Fruit fly (Drosophila melanogaster): ENCODE measurements around the gene CG3091.

dm6 chrX:2203766-2204165 lies 50.2 kb downstream of the CG3091 start, which contains the start of gene FarO:
- TF ChIP-seq Hr96 (GFP tag; optimal IDR thresholded peaks at IDR 0.05), result no peak
- no peak for TF ChIP-seq cic (GFP tag; optimal IDR thresholded peaks at IDR 0.05)
- TF ChIP-seq Crg-1 (GFP tag; optimal IDR thresholded peaks at IDR 0.05), result no peak
- TF ChIP-seq toe (GFP tag; optimal IDR thresholded peaks at IDR 0.05), result no peak
- TF ChIP-seq CG7045 (GFP tag; optimal IDR thresholded peaks at IDR 0.05), result no peak
- no peak for TF ChIP-seq CG5204 (GFP tag; optimal IDR thresholded peaks at IDR 0.05)
- no peak for TF ChIP-seq bab1 (GFP tag; optimal IDR thresholded peaks at IDR 0.05)
- no peak for TF ChIP-seq kay (GFP tag; ENCODE audit: borderline replicate concordance)
- no peak for TF ChIP-seq CG11617 (GFP tag; optimal IDR thresholded peaks at IDR 0.05)
- no peak for TF ChIP-seq Mnt (GFP tag; optimal IDR thresholded peaks at IDR 0.05)
- no peak for TF ChIP-seq Clk (GFP tag; optimal IDR thresholded peaks at IDR 0.05)
- TF ChIP-seq CG1620 (GFP tag; optimal IDR thresholded peaks at IDR 0.05), result no peak
